Worm (Caenorhabditis elegans): Measurements from ENCODE around the gene puf-3.

Gene puf-3

DNA sequence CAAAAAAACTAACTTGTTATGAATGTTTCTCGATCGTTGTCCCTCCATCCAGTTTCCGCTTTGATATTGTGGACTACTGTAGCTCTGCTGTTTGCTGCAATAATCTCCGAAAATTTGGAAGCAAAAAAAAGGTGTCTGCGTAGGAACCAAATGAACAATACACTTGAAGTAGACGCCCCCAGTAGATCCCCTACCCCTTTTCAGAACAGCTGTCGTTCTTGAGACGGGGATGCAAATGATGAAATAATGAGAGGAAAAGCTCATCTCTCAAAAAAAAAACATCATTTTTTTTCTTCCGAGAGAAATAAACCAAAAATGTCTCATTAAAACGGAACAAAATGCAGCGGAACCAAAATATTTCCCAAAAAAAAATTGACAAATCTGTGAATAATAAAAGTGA, 45.4 kb upstream of the puf-3 start:
- TF ChIP-seq hlh-6 (tag; optimal IDR thresholded peaks at IDR 0.05) (no peak), nhr-232 (tag; optimal IDR thresholded peaks at IDR 0.05) (no peak), pha-2 (tag; optimal IDR thresholded peaks at IDR 0.05) (no peak), npax-4 (tag; optimal IDR thresholded peaks at IDR 0.05) (no peak), hlh-30 (tag; optimal IDR thresholded peaks at IDR 0.05; ENCODE audit: insufficient read depth) (no peak), ama-1 (optimal IDR thresholded peaks at IDR 0.05) (no peak), K02D7.2 (tag; optimal IDR thresholded peaks at IDR 0.05) (no peak), pha-4 (tag; optimal IDR thresholded peaks at IDR 0.05) (no peak), mec-3 (tag; optimal IDR thresholded peaks at IDR 0.05; ENCODE audit: borderline replicate concordance) (no peak), elt-4 (tag; optimal IDR thresholded peaks at IDR 0.05) (no peak), ceh-14 (tag; optimal IDR thresholded peaks at IDR 0.05) (no peak)

DNA sequence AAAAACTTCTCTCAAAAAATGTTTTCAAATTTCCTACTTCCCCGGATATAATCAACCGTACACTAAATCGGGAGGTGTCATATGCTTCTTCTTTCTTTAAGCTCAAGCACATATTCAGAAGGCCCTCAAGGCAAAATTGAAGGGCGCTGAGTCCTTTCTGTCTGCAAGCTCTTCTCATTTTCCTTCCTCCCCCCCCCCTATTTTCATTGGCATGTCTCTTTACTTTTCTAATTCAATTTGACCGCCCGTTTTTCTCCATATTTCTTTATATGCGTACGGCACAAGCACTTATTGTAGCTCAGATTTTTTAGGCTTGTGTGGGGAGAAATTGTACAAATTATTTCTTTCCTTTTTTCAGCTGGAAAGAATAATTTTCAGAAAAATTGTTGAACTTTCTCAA, 43.5 kb upstream of the puf-3 start:
- TF ChIP-seq hlh-6 (tag; optimal IDR thresholded peaks at IDR 0.05) (no peak), hlh-13 (GFP tag; optimal IDR thresholded peaks at IDR 0.05) (no peak), hlh-8 (tag; optimal IDR thresholded peaks at IDR 0.05) (no peak), unc-42 (tag; optimal IDR thresholded peaks at IDR 0.05) (peak; percentile 68)

- TF ChIP-seq sox-2 (GFP tag; IDR thresholded peaks at IDR 0.05) (no peak), unc-55 (GFP tag; optimal IDR thresholded peaks at IDR 0.05) (no peak), mec-3 (tag; optimal IDR thresholded peaks at IDR 0.05; ENCODE audit: borderline replicate concordance) (no peak), ceh-9 (tag; optimal IDR thresholded peaks at IDR 0.05) (no peak), unc-42 (tag; optimal IDR thresholded peaks at IDR 0.05) (peak; percentile 8), ceh-30 (tag; optimal IDR thresholded peaks at IDR 0.05) (no peak)
Observed at ce11 chrIV:13554350-13554749, 42.4 kb upstream of the puf-3 start.

DNA sequence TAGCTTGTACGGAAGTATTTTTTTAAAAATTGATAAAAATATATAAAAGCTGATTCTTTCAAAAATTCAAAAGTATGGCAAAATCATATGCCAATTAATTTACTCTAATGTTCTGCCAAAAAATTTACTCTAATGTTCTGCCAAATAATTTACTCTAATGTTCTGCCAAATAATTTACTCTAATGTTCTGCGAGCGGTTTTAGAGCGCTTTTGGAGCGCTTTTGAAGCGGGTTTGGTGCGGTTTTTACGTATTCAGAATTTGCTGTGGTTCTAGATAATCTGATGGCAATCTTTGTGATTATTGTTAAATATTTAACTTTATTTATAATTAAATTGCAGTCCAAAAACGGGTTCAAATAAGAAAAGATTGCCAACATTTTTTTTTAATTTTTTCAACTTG, 37.4 kb upstream of the puf-3 start:
- TF ChIP-seq pat-9 (tag; optimal IDR thresholded peaks at IDR 0.05): no peak
- TF ChIP-seq ceh-14 (tag; optimal IDR thresholded peaks at IDR 0.05): no peak
- no peak for TF ChIP-seq fkh-6 (tag; optimal IDR thresholded peaks at IDR 0.05)
- TF ChIP-seq hlh-15 (tag; optimal IDR thresholded peaks at IDR 0.05): no peak
- peak; percentile 72 for TF ChIP-seq ceh-31 (tag; optimal IDR thresholded peaks at IDR 0.05)
- TF ChIP-seq eyg-1 (tag; optimal IDR thresholded peaks at IDR 0.05): no peak
- no peak for TF ChIP-seq tbx-7 (tag; optimal IDR thresholded peaks at IDR 0.05)
- TF ChIP-seq ztf-16 (tag; optimal IDR thresholded peaks at IDR 0.05): no peak
- TF ChIP-seq pha-4 (tag; optimal IDR thresholded peaks at IDR 0.05): no peak
- no peak for TF ChIP-seq hlh-30 (tag; optimal IDR thresholded peaks at IDR 0.05; ENCODE audit: insufficient read depth)
- peak; percentile 32 for TF ChIP-seq ceh-6 (GFP tag; optimal IDR thresholded peaks at IDR 0.05)
- no peak for TF ChIP-seq T23F11.4 (GFP tag; optimal IDR thresholded peaks at IDR 0.05)
- no peak for TF ChIP-seq dve-1 (tag; optimal IDR thresholded peaks at IDR 0.05)
- TF ChIP-seq C38D4.7 (GFP tag; optimal IDR thresholded peaks at IDR 0.05): no peak
- TF ChIP-seq odd-2 (tag; optimal IDR thresholded peaks at IDR 0.05): no peak
- TF ChIP-seq F13H6.1 (tag; optimal IDR thresholded peaks at IDR 0.05): peak; percentile 8
- no peak for TF ChIP-seq ceh-18 (tag; optimal IDR thresholded peaks at IDR 0.05)
- no peak for TF ChIP-seq ceh-48 (tag; optimal IDR thresholded peaks at IDR 0.05)
- no peak for TF ChIP-seq pha-2 (tag; optimal IDR thresholded peaks at IDR 0.05)
- TF ChIP-seq ref-2 (tag; optimal IDR thresholded peaks at IDR 0.05): no peak
- TF ChIP-seq zip-5 (tag; optimal IDR thresholded peaks at IDR 0.05): no peak
- TF ChIP-seq syd-9 (tag; optimal IDR thresholded peaks at IDR 0.05): no peak
- TF ChIP-seq ama-1 (optimal IDR thresholded peaks at IDR 0.05): no peak
- no peak for TF ChIP-seq pag-3 (tag; optimal IDR thresholded peaks at IDR 0.05; ENCODE audit: borderline replicate concordance)
- no peak for TF ChIP-seq nfya-1 (tag; optimal IDR thresholded peaks at IDR 0.05)
- TF ChIP-seq ets-4 (tag; optimal IDR thresholded peaks at IDR 0.05): no peak
- TF ChIP-seq sdc-2 (tag; optimal IDR thresholded peaks at IDR 0.05): no peak
- no peak for TF ChIP-seq ceh-45 (GFP tag; IDR thresholded peaks at IDR 0.05)
- no peak for TF ChIP-seq unc-42 (tag; optimal IDR thresholded peaks at IDR 0.05)
- TF ChIP-seq ceh-34 (tag; optimal IDR thresholded peaks at IDR 0.05): peak; percentile 26
- TF ChIP-seq sox-4 (tag; optimal IDR thresholded peaks at IDR 0.05): peak; percentile 47
- TF ChIP-seq unc-3 (GFP tag; conservative IDR thresholded peaks at IDR 0.05): no peak
- TF ChIP-seq unc-3 (tag; optimal IDR thresholded peaks at IDR 0.05): no peak
- no peak for TF ChIP-seq hlh-6 (tag; optimal IDR thresholded peaks at IDR 0.05)
- no peak for TF ChIP-seq elt-2 (tag; optimal IDR thresholded peaks at IDR 0.05)
- TF ChIP-seq tbx-2 (tag; optimal IDR thresholded peaks at IDR 0.05): peak; percentile 8
- no peak for TF ChIP-seq pros-1 (tag; optimal IDR thresholded peaks at IDR 0.05)

Measured in whole organism, late embryonic.